Worm (Caenorhabditis elegans): ENCODE measurements around the gene ppt-1.

DNA sequence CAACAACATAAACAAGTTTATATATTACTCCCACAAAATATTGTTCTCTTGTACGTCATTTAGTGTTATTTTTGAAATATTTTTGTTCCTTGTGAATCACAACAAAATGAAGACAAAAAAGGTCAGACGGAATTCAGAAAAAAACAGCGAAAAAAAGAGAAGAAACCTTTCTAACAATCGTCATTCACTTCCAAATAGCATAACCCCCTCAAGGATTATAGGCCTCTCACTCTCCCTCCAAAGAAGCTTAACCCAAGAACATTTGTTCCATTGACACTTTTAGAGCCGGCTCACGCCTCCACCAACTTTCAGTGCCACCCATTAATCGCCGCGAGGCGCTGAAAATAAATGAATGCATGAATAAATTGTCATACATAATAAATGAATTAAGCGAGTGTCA is 33.4 kb upstream of the ppt-1 start:
- TF ChIP-seq skn-1 (tag; optimal IDR thresholded peaks at IDR 0.05) = no peak
- no peak for TF ChIP-seq unc-62 (GFP tag; optimal IDR thresholded peaks at IDR 0.05)
- no peak for TF ChIP-seq lsy-2 (tag; optimal IDR thresholded peaks at IDR 0.05)
- TF ChIP-seq mdl-1 (tag; optimal IDR thresholded peaks at IDR 0.05) = no peak
- TF ChIP-seq ceh-16 (tag; optimal IDR thresholded peaks at IDR 0.05) = no peak
- no peak for TF ChIP-seq R02D3.7 (tag; optimal IDR thresholded peaks at IDR 0.05)
- TF ChIP-seq ama-1 (optimal IDR thresholded peaks at IDR 0.05) = no peak
- no peak for TF ChIP-seq elt-3 (tag; optimal IDR thresholded peaks at IDR 0.05)
- no peak for TF ChIP-seq lin-13 (GFP tag; optimal IDR thresholded peaks at IDR 0.05)
- no peak for TF ChIP-seq egl-27 (tag; optimal IDR thresholded peaks at IDR 0.05)

Measured in whole organism, L2 larva.